Fruit fly (Drosophila melanogaster): ENCODE measurements around the gene Pex12.
A peak's percentile ranks its signal among the peaks of the same experiment; 100 is the strongest.

The Pex12 gene

DNA sequence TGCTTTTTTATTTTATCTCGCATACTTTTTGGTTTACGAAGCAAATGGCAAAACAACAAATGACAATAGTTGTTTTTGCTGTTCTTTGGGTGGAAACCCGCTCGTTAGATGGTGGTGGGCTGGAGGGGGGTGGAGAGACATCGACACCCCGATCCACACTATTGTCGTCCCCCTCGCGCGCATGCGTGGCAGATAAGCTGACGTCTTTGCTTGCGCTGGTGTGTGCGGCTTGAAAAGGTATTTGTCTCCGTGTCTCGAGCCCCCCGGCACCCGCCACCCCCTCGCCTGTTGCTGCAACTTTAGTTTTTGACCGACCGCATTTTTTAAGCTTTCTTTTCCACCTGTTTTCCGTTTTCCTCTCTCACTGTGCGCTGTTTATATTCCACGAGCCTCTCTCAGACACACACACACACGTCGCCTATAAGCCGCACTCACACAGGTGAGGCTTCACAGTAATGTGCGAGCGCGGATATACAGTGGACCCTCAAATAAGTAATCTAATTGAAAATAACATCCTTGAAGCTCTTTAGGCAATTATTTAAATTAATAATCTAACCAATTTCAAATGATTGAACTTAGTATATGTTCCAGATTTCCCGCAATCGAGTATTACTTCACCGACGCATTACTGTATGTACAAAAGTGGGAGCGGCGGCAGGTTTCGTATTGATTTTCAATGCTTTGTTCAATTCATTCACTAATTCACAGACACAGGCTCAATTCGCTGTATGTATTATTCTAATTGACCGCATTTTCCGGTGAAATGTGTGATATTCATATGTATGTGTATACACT lies 51.4 kb downstream of the Pex12 start (continued):
- TF ChIP-seq Hr78 (GFP tag; optimal IDR thresholded peaks at IDR 0.05) (peak in 1 of 2 experiments; percentile 59), C15 (GFP tag; IDR thresholded peaks at IDR 0.05) (peak; percentile 88), pho (GFP tag; optimal IDR thresholded peaks at IDR 0.05) (peak; percentile 89), danr (GFP tag; IDR thresholded peaks at IDR 0.05) (peak; percentile 84), H15 (GFP tag; IDR thresholded peaks at IDR 0.05) (peak; percentile 95), CG31365 (tag; optimal IDR thresholded peaks at IDR 0.05) (peak; percentile 81), wdn (GFP tag; IDR thresholded peaks at IDR 0.05) (peak; percentile 91), onecut (GFP tag; IDR thresholded peaks at IDR 0.05) (peak; percentile 94), ttk (GFP tag; IDR thresholded peaks at IDR 0.05) (peak; percentile 90), dmrt11E (tag; optimal IDR thresholded peaks at IDR 0.05) (peak; percentile 87), Poxn (GFP tag; IDR thresholded peaks at IDR 0.05) (peak; percentile 80), trem (tag; optimal IDR thresholded peaks at IDR 0.05) (peak; percentile 62), B-H1 (GFP tag; IDR thresholded peaks at IDR 0.05) (peak; percentile 93), CG9727 (GFP tag; optimal IDR thresholded peaks at IDR 0.05) (peak; percentile 91), CG7963 (GFP tag; IDR thresholded peaks at IDR 0.05; ENCODE audit: partially characterized antibody) (no peak), Dip3 (GFP tag; optimal IDR thresholded peaks at IDR 0.05) (peak; percentile 89), jigr1 (GFP tag; IDR thresholded peaks at IDR 0.05) (peak; percentile 88; the same call in 2 of the 3 replicates), Hr51 (GFP tag; optimal IDR thresholded peaks at IDR 0.05) (peak; percentile 87 to 93), CG18599 (GFP tag; optimal IDR thresholded peaks at IDR 0.05) (peak; percentile 93), HLH3B (GFP tag; IDR thresholded peaks at IDR 0.05) (peak; percentile 96), CG10979 (tag; optimal IDR thresholded peaks at IDR 0.05) (peak; percentile 86), Sin3A (optimal IDR thresholded peaks at IDR 0.05) (no peak), CG12391 (tag; optimal IDR thresholded peaks at IDR 0.05) (peak; percentile 93), CG34376 (GFP tag; optimal IDR thresholded peaks at IDR 0.05) (peak; percentile 85), nom (GFP tag; optimal IDR thresholded peaks at IDR 0.05) (peak; percentile 62), Dref (GFP tag; IDR thresholded peaks at IDR 0.05) (no peak), GATAe (GFP tag; conservative IDR thresholded peaks at IDR 0.05) (peak; percentile 59), ase (GFP tag; IDR thresholded peaks at IDR 0.05) (peak; percentile 94), wor (GFP tag; IDR thresholded peaks at IDR 0.05) (peak; percentile 84), CoRest (tag; optimal IDR thresholded peaks at IDR 0.05) (peak; percentile 94), HmgD (GFP tag; optimal IDR thresholded peaks at IDR 0.05) (no peak), CG4328 (GFP tag; optimal IDR thresholded peaks at IDR 0.05) (peak; percentile 80), CG9797 (GFP tag; optimal IDR thresholded peaks at IDR 0.05) (peak; percentile 7), PHDP (tag; optimal IDR thresholded peaks at IDR 0.05) (peak; percentile 94), klu (GFP tag; IDR thresholded peaks at IDR 0.05) (peak; percentile 88), slbo (GFP tag; IDR thresholded peaks at IDR 0.05) (peak; percentile 97), CG10267 (tag; optimal IDR thresholded peaks at IDR 0.05) (peak; percentile 82), inv (GFP tag; IDR thresholded peaks at IDR 0.05; ENCODE audit: partially characterized antibody) (no peak), Oaz (GFP tag; IDR thresholded peaks at IDR 0.05) (peak; percentile 93), Mad (GFP tag; optimal IDR thresholded peaks at IDR 0.05) (peak; percentile 85), Dp (GFP tag; optimal IDR thresholded peaks at IDR 0.05) (no peak), CG7357 (GFP tag; IDR thresholded peaks at IDR 0.05) (peak; percentile 84), ind (GFP tag; optimal IDR thresholded peaks at IDR 0.05) (peak; percentile 93), CG8359 (GFP tag; optimal IDR thresholded peaks at IDR 0.05; ENCODE audit: borderline replicate concordance) (peak; percentile 52), Hr3 (GFP tag; optimal IDR thresholded peaks at IDR 0.05) (peak; percentile 85), hbn (GFP tag; IDR thresholded peaks at IDR 0.05; ENCODE audit: partially characterized antibody) (no peak), CG5953 (GFP tag; IDR thresholded peaks at IDR 0.05) (peak; percentile 87), CG9609 (GFP tag; optimal IDR thresholded peaks at IDR 0.05) (peak; percentile 78), ac (GFP tag; optimal IDR thresholded peaks at IDR 0.05) (peak; percentile 68)
